Fruit fly (Drosophila melanogaster) whole organism, pupa: ENCODE measurements around the gene Manf.

Experiments used
- CG10348 ChIP-seq: fragments of 200-800 bp; sonication (Bioruptor generic); IDR thresholded peaks from 2 replicates; pipeline ENCODE4 v1.3.6; 2022; ENCODE audit warnings: missing biosample characterization, missing genetic modification characterization
- CG13204 ChIP-seq: fragments of 200-800 bp; sonication (Bioruptor generic); optimal IDR thresholded peaks from 2 replicates; lab custom pipeline; 2018; ENCODE audit warnings: missing biosample characterization, mild to moderate bottlenecking, missing genetic modification characterization, moderate library complexity
- CG15710 ChIP-seq: fragments of 200-800 bp; sonication (Bioruptor generic); optimal IDR thresholded peaks from 2 replicates; lab custom pipeline; 2018; ENCODE audit warnings: missing biosample characterization, mild to moderate bottlenecking, missing genetic modification characterization, moderate library complexity
- CG17806 ChIP-seq: fragments of 200-800 bp; sonication (Bioruptor generic); optimal IDR thresholded peaks from 2 replicates; lab custom pipeline; 2018; ENCODE audit warnings: missing biosample characterization, mild to moderate bottlenecking, missing genetic modification characterization, moderate library complexity
- CG4496 ChIP-seq: fragments of 200-800 bp; sonication (Bioruptor generic); IDR thresholded peaks from 3 replicates; pipeline ENCODE4 v1.3.6; 2022; ENCODE audit warnings: missing biosample characterization, missing genetic modification characterization
- EcR ChIP-seq: fragments of 200-800 bp; sonication (Bioruptor generic); optimal IDR thresholded peaks from 3 replicates; lab custom pipeline; 2019; ENCODE audit warnings: missing biosample characterization, missing genetic modification characterization, mild to moderate bottlenecking, moderate library complexity, missing genetic modification reagents
- Pif1B ChIP-seq: fragments of 200-800 bp; sonication (Bioruptor generic); optimal IDR thresholded peaks from 3 replicates; lab custom pipeline; 2016; ENCODE audit warnings: missing biosample characterization, missing genetic modification characterization
- gl ChIP-seq: fragments of 200-800 bp; sonication (Bioruptor generic); optimal IDR thresholded peaks from 2 replicates; lab custom pipeline; 2018; ENCODE audit warnings: missing biosample characterization, mild to moderate bottlenecking, missing genetic modification characterization

dm6 chr3R:16316747-16317146 is 32.5 kb upstream of the Manf start:
- no peak for TF ChIP-seq CG17806 (tag; lab: Kevin White, UChicago)
- peak; percentile 15 for TF ChIP-seq gl (tag; lab: Kevin White, UChicago)
- no peak for TF ChIP-seq CG10348 (GFP tag; lab: Robert Waterston, UW)
- TF ChIP-seq EcR (GFP tag; lab: Kevin White, UChicago) = peak; percentile 80
- peak; percentile 54; the same call in 2 of the 3 replicates for TF ChIP-seq CG4496 (GFP tag; lab: Robert Waterston, UW)
- peak; percentile 54 for TF ChIP-seq CG13204
- TF ChIP-seq Pif1B (GFP tag; lab: Kevin White, UChicago) = no peak
- TF ChIP-seq CG15710 (tag; lab: Kevin White, UChicago) = no peak
